Worm (Caenorhabditis elegans): ENCODE data around the gene epi-1.

ce11 chrIV:10697022-10697979 is 30.7 kb downstream of the epi-1 start, which contains the start of gene allo-1:
- TF ChIP-seq ztf-11 (tag; optimal IDR thresholded peaks at IDR 0.05) (no peak), nhr-76 (tag; optimal IDR thresholded peaks at IDR 0.05) (no peak), snpc-4 (tag; optimal IDR thresholded peaks at IDR 0.05) (no peak), nhr-12 (tag; optimal IDR thresholded peaks at IDR 0.05) (no peak), unc-62 (GFP tag; optimal IDR thresholded peaks at IDR 0.05) (no peak), unc-120 (tag; optimal IDR thresholded peaks at IDR 0.05; ENCODE audit: poor library complexity, severe bottlenecking) (no peak), elt-3 (tag; optimal IDR thresholded peaks at IDR 0.05) (no peak), lin-13 (tag; optimal IDR thresholded peaks at IDR 0.05) (no peak), pha-4 (tag; optimal IDR thresholded peaks at IDR 0.05) (no peak), elt-1 (tag; optimal IDR thresholded peaks at IDR 0.05; ENCODE audit: borderline replicate concordance, insufficient read depth) (no peak)

All from whole organism, mixed stage, embryonic.